Fruit fly (Drosophila melanogaster): ENCODE measurements around the gene CG7387.

- TF ChIP-seq cnc (optimal IDR thresholded peaks at IDR 0.05) (no peak), tj (GFP tag; optimal IDR thresholded peaks at IDR 0.05) (no peak), Mnt (GFP tag; optimal IDR thresholded peaks at IDR 0.05) (no peak), ovo (GFP tag; optimal IDR thresholded peaks at IDR 0.05) (no peak), Clk (GFP tag; optimal IDR thresholded peaks at IDR 0.05) (no peak), kay (GFP tag; ENCODE audit: borderline replicate concordance) (no peak), CG5204 (GFP tag; optimal IDR thresholded peaks at IDR 0.05) (no peak), CG7101 (tag; optimal IDR thresholded peaks at IDR 0.05) (no peak), CG33017 (tag; optimal IDR thresholded peaks at IDR 0.05) (no peak), CG1620 (GFP tag; optimal IDR thresholded peaks at IDR 0.05) (no peak), bab1 (GFP tag; optimal IDR thresholded peaks at IDR 0.05) (no peak)
Observed at dm6 chr3L:8211590-8211989, 18.7 kb upstream of the CG7387 start, which contains the start of gene CG8006.
